Worm (Caenorhabditis elegans): Measurements from ENCODE around the gene twk-13.

- TF ChIP-seq F13C5.2 (tag; optimal IDR thresholded peaks at IDR 0.05) (peak; percentile 15), hmbx-1 (tag; optimal IDR thresholded peaks at IDR 0.05) (no peak), sea-1 (GFP tag; conservative IDR thresholded peaks at IDR 0.05) (no peak), ets-7 (tag; optimal IDR thresholded peaks at IDR 0.05) (no peak)
Observed at ce11 chrV:12317894-12318553, 19.8 kb downstream of the twk-13 start, which contains the start of the genes R04F11.5 and R04F11.2.

All from whole organism, early embryonic.